Worm (Caenorhabditis elegans) whole organism, L1 larva: ENCODE data around the gene rabn-5.

Source experiments
- ceh-82 ChIP-seq, 3 experiments: fragments of 150-350 bp in 1 of 3; sonication (generic microtip) in 2 of 3; optimal IDR thresholded peaks; 2 replicates each; lab custom pipeline; 2014 to 2017; ENCODE audit warnings: missing biosample characterization in 3 of 3, missing genetic modification characterization in 3 of 3
- elt-3 ChIP-seq, 6 experiments: fragments of 150-350 bp in 1 of 6; sonication (generic microtip); optimal IDR thresholded peaks; 2 replicates each; lab custom pipeline; 2017 to 2018; ENCODE audit warnings: missing biosample characterization in 6 of 6, missing genetic modification characterization in 6 of 6, inconsistent platforms in 1 of 6
- unc-98 ChIP-seq: fragments of 200-800 bp; sonication (Bioruptor generic); IDR thresholded peaks from 2 replicates; pipeline ENCODE4 v1.3.6; 2022; ENCODE audit warnings: missing genetic modification characterization, missing compliant biosample characterization

DNA sequence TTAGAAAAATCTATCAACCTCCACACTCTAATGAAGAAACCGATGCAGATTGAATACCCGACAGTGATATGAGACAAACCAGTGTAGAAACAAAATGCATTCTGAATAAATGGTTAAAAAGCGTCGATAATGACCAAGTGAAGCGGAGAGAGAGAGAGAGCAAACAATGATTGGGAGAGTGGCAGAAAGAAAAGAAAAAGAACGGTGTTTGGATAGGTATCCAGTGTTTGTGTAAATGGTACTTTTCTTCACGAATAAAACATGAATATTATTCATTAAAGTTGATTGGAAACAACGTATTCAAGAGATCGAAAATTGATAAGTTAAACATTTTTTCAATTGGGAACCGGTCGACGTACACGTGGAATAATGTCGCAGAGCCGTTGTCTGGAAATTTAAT is 5.1 kb downstream of the rabn-5 start, which contains the start of gene F01F1.15:
- no peak for TF ChIP-seq unc-98 (GFP tag; lab: Robert Waterston, UW)
- no peak for TF ChIP-seq elt-3 (tag; optimal IDR thresholded peaks at IDR 0.05; lab: Kevin White, UChicago)
- TF ChIP-seq ceh-82 (tag; optimal IDR thresholded peaks at IDR 0.05; lab: Kevin White, UChicago): no peak
